Fruit fly (Drosophila melanogaster) whole organism, prepupa: Measurements from ENCODE around the gene CG10561.
A peak's percentile ranks its signal among the peaks of the same experiment; 100 is the strongest.

ENCODE experiments used
- CG10669 ChIP-seq: fragments of 200-800 bp; sonication (Bioruptor generic); optimal IDR thresholded peaks from 3 replicates; lab custom pipeline; 2018; ENCODE audit warnings: missing biosample characterization, mild to moderate bottlenecking, missing genetic modification characterization, moderate library complexity
- CG11294 ChIP-seq: fragments of 200-800 bp; sonication (Bioruptor generic); IDR thresholded peaks from 2 replicates; pipeline ENCODE4 v1.3.6; 2022; ENCODE audit warnings: missing biosample characterization, missing genetic modification characterization
- CG11762 ChIP-seq: fragments of 200-800 bp; sonication (Bioruptor generic); optimal IDR thresholded peaks from 3 replicates; lab custom pipeline; 2016; ENCODE audit warnings: missing biosample characterization, missing genetic modification characterization; ENCODE audit not compliant: insufficient read depth
- CG16779 ChIP-seq: fragments of 200-800 bp; sonication (Bioruptor generic); optimal IDR thresholded peaks from 3 replicates; lab custom pipeline; 2017; ENCODE audit warnings: missing biosample characterization, mild to moderate bottlenecking, missing genetic modification characterization
- CG3032 ChIP-seq: fragments of 200-800 bp; optimal IDR thresholded peaks from 2 replicates; lab custom pipeline; 2019; ENCODE audit warnings: missing biosample characterization, mild to moderate bottlenecking, missing genetic modification characterization, moderate library complexity
- CG31627 ChIP-seq: fragments of 200-800 bp; sonication (Bioruptor generic); optimal IDR thresholded peaks from 3 replicates; lab custom pipeline; 2016; ENCODE audit warnings: missing biosample characterization, missing genetic modification characterization
- CG32006 ChIP-seq: fragments of 200-800 bp; sonication (Bioruptor generic); optimal IDR thresholded peaks from 3 replicates; lab custom pipeline; 2017; ENCODE audit warnings: missing biosample characterization, mild to moderate bottlenecking, missing genetic modification characterization
- CG34406 ChIP-seq: fragments of 200-800 bp; sonication (Bioruptor generic); optimal IDR thresholded peaks from 3 replicates; lab custom pipeline; 2016; ENCODE audit warnings: missing biosample characterization, missing genetic modification characterization
- CG3919 ChIP-seq: fragments of 200-800 bp; sonication (Bioruptor generic); optimal IDR thresholded peaks from 3 replicates; lab custom pipeline; 2016; ENCODE audit warnings: missing biosample characterization, missing genetic modification characterization
- CG4318 ChIP-seq: fragments of 200-800 bp; sonication (Bioruptor generic); optimal IDR thresholded peaks from 3 replicates; lab custom pipeline; 2017; ENCODE audit warnings: missing biosample characterization, mild to moderate bottlenecking, missing genetic modification characterization
- CG6163 ChIP-seq: fragments of 200-800 bp; sonication (Bioruptor generic); IDR thresholded peaks from 3 replicates; pipeline ENCODE4 v1.3.6; 2022; ENCODE audit warnings: missing biosample characterization, missing genetic modification characterization
- CG6276 ChIP-seq: fragments of 200-800 bp; sonication (Bioruptor generic); optimal IDR thresholded peaks from 2 replicates; lab custom pipeline; 2017; ENCODE audit warnings: missing biosample characterization, mild to moderate bottlenecking, missing genetic modification characterization
- CG6792 ChIP-seq: fragments of 200-800 bp; sonication (Bioruptor generic); optimal IDR thresholded peaks from 3 replicates; lab custom pipeline; 2016; ENCODE audit warnings: missing biosample characterization, missing genetic modification characterization
- CG6854 ChIP-seq: fragments of 200-800 bp; sonication (Bioruptor generic); optimal IDR thresholded peaks from 2 replicates; lab custom pipeline; 2017; ENCODE audit warnings: missing biosample characterization, mild to moderate bottlenecking, missing genetic modification characterization
- CG7368 ChIP-seq: fragments of 200-800 bp; sonication (Bioruptor generic); optimal IDR thresholded peaks from 3 replicates; lab custom pipeline; 2016; ENCODE audit warnings: missing biosample characterization, missing genetic modification characterization
- CG8119 ChIP-seq: fragments of 200-800 bp; sonication (Bioruptor generic); IDR thresholded peaks from 3 replicates; pipeline ENCODE4 v1.3.6; 2022; ENCODE audit warnings: missing biosample characterization, missing genetic modification characterization
- CG8319 ChIP-seq: fragments of 200-800 bp; sonication (Bioruptor generic); optimal IDR thresholded peaks from 3 replicates; lab custom pipeline; 2016; ENCODE audit warnings: missing biosample characterization, missing genetic modification characterization
- CG8632 ChIP-seq: fragments of 200-800 bp; sonication (Bioruptor generic); optimal IDR thresholded peaks from 3 replicates; lab custom pipeline; 2016; ENCODE audit warnings: missing biosample characterization, missing genetic modification characterization
- CG9139 ChIP-seq: fragments of 200-800 bp; sonication (Bioruptor generic); optimal IDR thresholded peaks from 3 replicates; lab custom pipeline; 2017; ENCODE audit warnings: missing biosample characterization, mild to moderate bottlenecking, missing genetic modification characterization
- Eip78C ChIP-seq: fragments of 200-800 bp; sonication (Bioruptor generic); peaks from one replicate; lab custom pipeline; 2016; ENCODE audit warnings: missing biosample characterization, missing genetic modification characterization
- Eip93F ChIP-seq: fragments of 200-800 bp; sonication (Bioruptor generic); optimal IDR thresholded peaks from 2 replicates; lab custom pipeline; 2016; ENCODE audit warnings: missing biosample characterization, mild to moderate bottlenecking, missing genetic modification characterization
- Ets96B ChIP-seq: fragments of 200-800 bp; optimal IDR thresholded peaks from 2 replicates; lab custom pipeline; 2019; ENCODE audit warnings: missing biosample characterization, mild to moderate bottlenecking, missing genetic modification characterization, moderate library complexity
- Gug ChIP-seq: fragments of 200-800 bp; sonication (Bioruptor generic); IDR thresholded peaks from 2 replicates; pipeline ENCODE4 v1.3.6; 2022; ENCODE audit warnings: missing biosample characterization, missing genetic modification characterization
- Hr38 ChIP-seq: sonication (Bioruptor generic); optimal IDR thresholded peaks from 2 replicates; lab custom pipeline; 2016; ENCODE audit warnings: missing biosample characterization, missing genetic modification characterization
- Hr39 ChIP-seq: fragments of 200-800 bp; sonication (Bioruptor generic); optimal IDR thresholded peaks from 2 replicates; lab custom pipeline; 2016; ENCODE audit warnings: missing biosample characterization, missing genetic modification characterization
- Hr4 ChIP-seq: fragments of 200-800 bp; sonication (Bioruptor generic); optimal IDR thresholded peaks from 3 replicates; lab custom pipeline; 2016; ENCODE audit warnings: missing biosample characterization, missing genetic modification characterization
- Lpt ChIP-seq: fragments of 200-800 bp; sonication (Bioruptor generic); optimal IDR thresholded peaks from 3 replicates; lab custom pipeline; 2016; ENCODE audit warnings: missing biosample characterization, missing genetic modification characterization
- Met ChIP-seq: fragments of 200-800 bp; sonication (Bioruptor generic); optimal IDR thresholded peaks from 3 replicates; lab custom pipeline; 2016; ENCODE audit warnings: missing biosample characterization, missing genetic modification characterization
- Smox ChIP-seq: fragments of 200-800 bp; sonication (Bioruptor generic); optimal IDR thresholded peaks from 3 replicates; lab custom pipeline; 2016; ENCODE audit warnings: missing biosample characterization, missing genetic modification characterization
- Sox102F ChIP-seq: fragments of 200-800 bp; sonication (Bioruptor generic); optimal IDR thresholded peaks from 2 replicates; lab custom pipeline; 2016; ENCODE audit warnings: missing biosample characterization, mild to moderate bottlenecking, missing genetic modification characterization
- Sox14 ChIP-seq: fragments of 200-800 bp; sonication (Bioruptor generic); optimal IDR thresholded peaks from 3 replicates; lab custom pipeline; 2016; ENCODE audit warnings: missing biosample characterization, missing genetic modification characterization
- Sox15 ChIP-seq: fragments of 200-800 bp; sonication (Bioruptor generic); optimal IDR thresholded peaks from 3 replicates; lab custom pipeline; 2016; ENCODE audit warnings: missing biosample characterization, missing genetic modification characterization
- achi ChIP-seq: fragments of 200-800 bp; sonication (Bioruptor generic); optimal IDR thresholded peaks from 3 replicates; lab custom pipeline; 2016; ENCODE audit warnings: missing biosample characterization, missing genetic modification characterization
- cyc ChIP-seq: fragments of 200-800 bp; sonication (Bioruptor generic); optimal IDR thresholded peaks from 3 replicates; lab custom pipeline; 2016; ENCODE audit warnings: missing biosample characterization, missing genetic modification characterization
- dac ChIP-seq: fragments of 200-800 bp; sonication (Bioruptor generic); optimal IDR thresholded peaks from 2 replicates; lab custom pipeline; 2017; ENCODE audit warnings: missing biosample characterization, mild to moderate bottlenecking, missing genetic modification characterization
- dsx ChIP-seq: fragments of 200-800 bp; optimal IDR thresholded peaks from 3 replicates; lab custom pipeline; 2019; ENCODE audit warnings: missing biosample characterization, mild to moderate bottlenecking, missing genetic modification characterization, moderate library complexity; ENCODE audit not compliant: poor library complexity, severe bottlenecking
- eg ChIP-seq: fragments of 200-800 bp; sonication (Bioruptor generic); IDR thresholded peaks from 3 replicates; pipeline ENCODE4 v1.3.6; 2022; ENCODE audit warnings: missing biosample characterization, missing genetic modification characterization
- esn ChIP-seq: fragments of 200-800 bp; sonication (Bioruptor generic); optimal IDR thresholded peaks from 2 replicates; lab custom pipeline; 2016; ENCODE audit warnings: missing biosample characterization, mild to moderate bottlenecking, missing genetic modification characterization, moderate library complexity
- fd59A ChIP-seq: fragments of 200-800 bp; sonication (Bioruptor generic); optimal IDR thresholded peaks from 2 replicates; lab custom pipeline; 2017; ENCODE audit warnings: missing biosample characterization, mild to moderate bottlenecking, missing genetic modification characterization, missing genetic modification reagents
- fd85E ChIP-seq: fragments of 200-800 bp; sonication (Bioruptor generic); optimal IDR thresholded peaks from 3 replicates; lab custom pipeline; 2016; ENCODE audit warnings: missing biosample characterization, missing genetic modification characterization
- fkh ChIP-seq: fragments of 200-800 bp; sonication (Bioruptor generic); optimal IDR thresholded peaks from 3 replicates; lab custom pipeline; 2017; ENCODE audit warnings: missing biosample characterization, mild to moderate bottlenecking, missing genetic modification characterization, moderate library complexity
- net ChIP-seq: fragments of 200-800 bp; sonication (Bioruptor generic); optimal IDR thresholded peaks from 3 replicates; lab custom pipeline; 2016; ENCODE audit warnings: missing biosample characterization, missing genetic modification characterization
- salr ChIP-seq, 2 experiments: fragments of 200-800 bp; sonication (Bioruptor generic); optimal IDR thresholded peaks; 3 replicates each; lab custom pipeline; 2016 to 2018; ENCODE audit warnings: missing biosample characterization in 2 of 2, missing genetic modification characterization in 2 of 2, mild to moderate bottlenecking in 1 of 2
- spab ChIP-seq: fragments of 200-800 bp; sonication (Bioruptor generic); optimal IDR thresholded peaks from 2 replicates; lab custom pipeline; 2017; ENCODE audit warnings: missing biosample characterization, mild to moderate bottlenecking, missing genetic modification characterization, missing genetic modification reagents
- svp ChIP-seq: fragments of 200-800 bp; sonication (Bioruptor generic); peaks from one replicate; lab custom pipeline; 2016; ENCODE audit warnings: missing biosample characterization, missing genetic modification characterization
- topi ChIP-seq: fragments of 200-800 bp; sonication (Bioruptor generic); optimal IDR thresholded peaks from 3 replicates; lab custom pipeline; 2016; ENCODE audit warnings: missing biosample characterization, missing genetic modification characterization
- vri ChIP-seq: fragments of 200-800 bp; sonication (Bioruptor generic); optimal IDR thresholded peaks from 3 replicates; lab custom pipeline; 2016; ENCODE audit warnings: missing biosample characterization, mild to moderate bottlenecking, missing genetic modification characterization

Gene CG10561

DNA sequence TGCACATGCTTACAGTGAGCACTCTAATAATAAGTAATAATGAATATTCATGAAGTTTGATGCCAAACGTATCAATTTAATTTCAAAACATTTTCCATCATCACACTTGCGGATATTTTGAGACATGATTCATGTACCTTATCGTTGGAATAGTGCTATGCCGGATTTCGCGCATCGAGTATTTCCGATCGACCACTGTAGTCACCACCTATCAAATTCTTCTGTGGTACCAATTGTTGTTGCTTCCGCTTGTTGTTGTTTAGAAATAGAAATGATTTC is 26.7 kb downstream of the CG10561 start (continued):
- TF ChIP-seq Hr38 (no peak), achi (GFP tag; lab: Kevin White, UChicago) (peak; percentile 30), Lpt (GFP tag; lab: Kevin White, UChicago) (no peak), vri (GFP tag; lab: Kevin White, UChicago) (no peak), cyc (peak; percentile 58), CG10669 (GFP tag; lab: Kevin White, UChicago) (no peak), CG6792 (GFP tag; lab: Kevin White, UChicago) (no peak), Met (GFP tag; lab: Kevin White, UChicago) (peak; percentile 67), Eip93F (GFP tag; lab: Kevin White, UChicago) (no peak), CG34406 (GFP tag; lab: Kevin White, UChicago) (peak; percentile 13), eg (GFP tag; lab: Robert Waterston, UW) (peak; percentile 45; the same call in 2 of the 3 replicates), Hr4 (GFP tag; lab: Kevin White, UChicago) (peak; percentile 54), CG6276 (GFP tag; lab: Kevin White, UChicago) (peak; percentile 45), Hr39 (GFP tag; lab: Kevin White, UChicago) (peak; percentile 54), CG6854 (GFP tag; lab: Kevin White, UChicago) (no peak), Sox14 (GFP tag; lab: Kevin White, UChicago) (peak; percentile 60)

DNA sequence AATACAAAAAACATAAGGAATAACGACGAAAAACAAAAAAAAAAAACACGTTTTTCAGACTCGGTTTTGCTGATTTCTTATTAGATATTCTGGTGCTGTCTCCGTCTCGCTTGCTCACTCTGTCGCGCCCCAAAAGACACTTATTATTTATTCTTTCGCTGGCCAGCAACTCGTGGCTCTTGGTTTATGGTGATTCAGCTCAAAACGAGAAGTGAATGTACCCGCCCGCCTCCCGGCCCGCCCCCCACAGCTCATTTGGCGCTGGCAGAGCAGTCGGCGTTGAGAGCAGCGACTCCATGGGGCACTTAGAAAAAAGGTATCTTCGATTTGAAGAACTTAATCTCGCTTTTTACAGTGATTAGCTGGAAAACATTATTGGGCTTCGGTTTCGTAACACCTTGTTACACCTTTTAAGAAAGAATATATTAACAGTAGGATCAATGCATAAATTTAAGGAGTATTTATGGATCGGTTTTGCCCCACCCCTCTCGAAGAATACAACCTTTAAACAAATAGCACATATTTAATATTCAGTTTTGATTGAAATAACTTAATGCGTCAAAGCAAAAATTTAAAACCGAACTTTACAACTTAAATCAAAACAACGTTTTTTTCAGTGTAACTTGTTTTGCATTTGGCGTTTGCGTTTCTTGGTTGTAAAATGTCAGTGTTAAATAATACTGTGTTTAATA is 27.4 kb downstream of the CG10561 start:
- peak; percentile 32 for TF ChIP-seq fd85E (GFP tag; lab: Kevin White, UChicago)
- no peak for TF ChIP-seq Hr38
- peak; percentile 74 for TF ChIP-seq Gug (GFP tag; lab: Robert Waterston, UW)
- TF ChIP-seq CG6854 (GFP tag; lab: Kevin White, UChicago): peak; percentile 54
- TF ChIP-seq eg (GFP tag; lab: Robert Waterston, UW): peak; percentile 78
- peak; percentile 23 to 93 for TF ChIP-seq salr (GFP tag; optimal IDR thresholded peaks at IDR 0.05; lab: Kevin White, UChicago)
- TF ChIP-seq CG10669 (GFP tag; lab: Kevin White, UChicago): peak; percentile 74
- TF ChIP-seq CG16779 (tag; lab: Kevin White, UChicago): peak; percentile 63
- peak; percentile 87 for TF ChIP-seq achi (GFP tag; lab: Kevin White, UChicago)
- peak; percentile 97 for TF ChIP-seq Eip78C
- peak; percentile 90 for TF ChIP-seq CG4318 (GFP tag; lab: Kevin White, UChicago)
- TF ChIP-seq CG11762 (GFP tag; lab: Kevin White, UChicago): peak; percentile 73
- TF ChIP-seq CG8319 (GFP tag; lab: Kevin White, UChicago): peak; percentile 67
- peak; percentile 94 for TF ChIP-seq topi (GFP tag; lab: Kevin White, UChicago)
- peak; percentile 95 for TF ChIP-seq CG32006 (GFP tag; lab: Kevin White, UChicago)
- peak; percentile 76 for TF ChIP-seq CG3032 (tag; lab: Kevin White, UChicago)
- TF ChIP-seq Sox15: peak; percentile 73
- peak; percentile 96 for TF ChIP-seq svp (GFP tag; lab: Kevin White, UChicago)
- peak; percentile 92 for TF ChIP-seq CG31627
- TF ChIP-seq Sox102F (GFP tag; lab: Kevin White, UChicago): peak; percentile 92
- peak; percentile 93 for TF ChIP-seq Met (GFP tag; lab: Kevin White, UChicago)
- TF ChIP-seq Eip93F (GFP tag; lab: Kevin White, UChicago): peak; percentile 78
- no peak for TF ChIP-seq CG9139 (GFP tag; lab: Kevin White, UChicago)
- TF ChIP-seq fd59A (GFP tag; lab: Kevin White, UChicago): peak; percentile 73
- TF ChIP-seq esn (GFP tag; lab: Kevin White, UChicago): peak; percentile 93
- peak; percentile 85 for TF ChIP-seq Lpt (GFP tag; lab: Kevin White, UChicago)
- peak; percentile 90 for TF ChIP-seq Hr4 (GFP tag; lab: Kevin White, UChicago)
- peak; percentile 39; the same call in 1 of the 2 replicates for TF ChIP-seq CG11294
- TF ChIP-seq spab (GFP tag; lab: Kevin White, UChicago): peak; percentile 67
- peak; percentile 88 for TF ChIP-seq net
- peak; percentile 82 for TF ChIP-seq CG6792 (GFP tag; lab: Kevin White, UChicago)
- TF ChIP-seq dac (GFP tag; lab: Kevin White, UChicago): peak; percentile 75
- peak; percentile 36 for TF ChIP-seq dsx (GFP tag; lab: Kevin White, UChicago)
- TF ChIP-seq Smox (GFP tag; lab: Kevin White, UChicago): peak; percentile 91
- peak; percentile 87 for TF ChIP-seq CG8119 (GFP tag; lab: Robert Waterston, UW)
- peak; percentile 94 for TF ChIP-seq Hr39 (GFP tag; lab: Kevin White, UChicago)
- TF ChIP-seq cyc: peak; percentile 91
- peak; percentile 81 for TF ChIP-seq CG8632 (GFP tag; lab: Kevin White, UChicago)
- TF ChIP-seq Ets96B (tag; lab: Kevin White, UChicago): peak; percentile 57
- TF ChIP-seq fkh (GFP tag; lab: Kevin White, UChicago): no peak
- TF ChIP-seq CG6163 (GFP tag; lab: Robert Waterston, UW): peak; percentile 59
- TF ChIP-seq CG3919: peak; percentile 87
- peak; percentile 55 for TF ChIP-seq CG7368 (GFP tag; lab: Kevin White, UChicago)
